Worm (Caenorhabditis elegans) whole organism, midembryonic: ENCODE measurements around the gene fbxa-60.

Source experiments
- flt-1 ChIP-seq: fragments of 200-800 bp; sonication (Bioruptor generic); IDR thresholded peaks from 2 replicates; pipeline ENCODE4 v1.3.6; 2022; ENCODE audit warnings: missing genetic modification characterization, missing compliant biosample characterization
- klf-2 ChIP-seq: fragments of 200-800 bp; sonication (Bioruptor generic); conservative IDR thresholded peaks from 2 replicates; pipeline ENCODE4 v1.3.6; 2022; ENCODE audit warnings: missing genetic modification reagents, missing genetic modification characterization, missing compliant biosample characterization

- TF ChIP-seq flt-1 (GFP tag; lab: Robert Waterston, UW) (no peak), klf-2 (GFP tag; lab: Robert Waterston, UW) (no peak)
Observed at ce11 chrIII:991581-991980, 45.5 kb upstream of the fbxa-60 start, which contains the start of gene trp-2.
